Fruit fly (Drosophila melanogaster): Measurements from ENCODE around the gene msd5.
A peak's percentile ranks its signal among the peaks of the same experiment; 100 is the strongest.

msd5 gene

DNA sequence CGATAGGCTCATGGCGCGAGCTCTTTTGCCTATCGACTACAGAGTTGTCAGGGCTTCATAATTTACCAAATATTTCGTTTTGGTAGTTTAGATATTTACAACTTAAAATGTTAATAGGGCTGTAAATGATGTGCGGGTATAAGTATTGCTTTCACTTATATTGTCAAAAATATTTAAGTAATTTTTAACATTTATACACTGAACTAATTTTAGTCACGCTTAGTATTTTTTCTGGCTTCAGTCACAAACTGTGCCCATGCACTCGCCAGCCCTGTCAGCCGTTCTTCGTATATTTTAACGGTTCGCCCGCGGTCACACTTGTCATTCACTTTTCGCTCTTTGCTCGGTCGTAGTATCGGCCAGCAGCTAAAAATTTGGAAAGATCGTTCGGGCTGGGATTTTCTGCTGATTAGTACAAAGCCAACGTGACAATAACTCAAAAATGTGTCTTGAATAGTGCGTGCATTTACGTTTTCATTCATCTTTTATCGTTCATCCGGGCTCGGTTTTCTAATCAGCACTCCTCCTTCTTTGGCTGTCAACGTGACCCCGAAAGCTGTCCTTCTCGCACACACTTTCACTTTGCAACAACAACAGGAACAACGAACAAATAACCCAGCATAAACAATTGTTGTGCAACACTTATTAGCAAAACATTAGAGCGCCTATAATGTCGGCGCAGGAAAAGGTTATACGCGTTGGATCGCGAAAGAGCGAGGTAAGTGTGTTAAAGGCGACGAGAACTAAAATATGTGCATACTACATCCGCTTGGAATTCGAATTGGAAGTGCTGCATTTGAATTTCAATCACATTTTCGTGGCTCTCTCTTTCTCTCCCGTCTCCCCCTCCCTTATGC lies 1.9 kb upstream of the msd5 start, which contains the start of the genes Hmbs and CG2211 (continued):
- TF ChIP-seq ro (GFP tag; IDR thresholded peaks at IDR 0.05) (no peak), CHES-1-like (GFP tag; optimal IDR thresholded peaks at IDR 0.05) (peak; percentile 86), Oli (tag; optimal IDR thresholded peaks at IDR 0.05) (peak; percentile 73), Ravus (GFP tag; IDR thresholded peaks at IDR 0.05) (peak; percentile 36; the same call in 1 of the 2 replicates), B-H2 (GFP tag; optimal IDR thresholded peaks at IDR 0.05) (peak; percentile 90), sr (GFP tag; IDR thresholded peaks at IDR 0.05) (peak; percentile 35; the same call in 1 of the 3 replicates), Stat92E (GFP tag; optimal IDR thresholded peaks at IDR 0.05) (peak in 1 of 3 experiments; percentile 60), Dip3 (GFP tag; optimal IDR thresholded peaks at IDR 0.05) (peak; percentile 86), CG43689 (GFP tag; IDR thresholded peaks at IDR 0.05) (no peak), org-1 (GFP tag; optimal IDR thresholded peaks at IDR 0.05) (no peak), Fer2 (tag; optimal IDR thresholded peaks at IDR 0.05) (peak; percentile 82), dmrt11E (tag; optimal IDR thresholded peaks at IDR 0.05) (peak; percentile 83), fd3F (GFP tag; optimal IDR thresholded peaks at IDR 0.05) (peak; percentile 69), Xbp1 (GFP tag; optimal IDR thresholded peaks at IDR 0.05) (peak; percentile 91), eve (GFP tag; optimal IDR thresholded peaks at IDR 0.05) (no peak), schlank (tag; optimal IDR thresholded peaks at IDR 0.05) (peak; percentile 33), tll (GFP tag; optimal IDR thresholded peaks at IDR 0.05) (peak in 1 of 2 experiments; percentile 55), CG14050 (GFP tag; IDR thresholded peaks at IDR 0.05) (peak; percentile 72), YL-1 (GFP tag; optimal IDR thresholded peaks at IDR 0.05) (peak; percentile 57), CG1603 (tag; optimal IDR thresholded peaks at IDR 0.05) (peak; percentile 82), slou (GFP tag; optimal IDR thresholded peaks at IDR 0.05) (peak; percentile 60), Dek (tag; optimal IDR thresholded peaks at IDR 0.05) (peak; percentile 78), CG13296 (GFP tag; optimal IDR thresholded peaks at IDR 0.05) (peak; percentile 88), CG31441 (GFP tag; IDR thresholded peaks at IDR 0.05) (peak; percentile 92), CG14860 (GFP tag; IDR thresholded peaks at IDR 0.05; ENCODE audit: partially characterized antibody) (no peak), CG15073 (GFP tag; optimal IDR thresholded peaks at IDR 0.05) (no peak), CG3838 (GFP tag; optimal IDR thresholded peaks at IDR 0.05) (peak; percentile 78), gt (GFP tag; IDR thresholded peaks at IDR 0.05) (no peak), CG8281 (tag; optimal IDR thresholded peaks at IDR 0.05) (peak; percentile 48), Hr51 (GFP tag; optimal IDR thresholded peaks at IDR 0.05) (peak; percentile 85 to 89), Fer1 (GFP tag; optimal IDR thresholded peaks at IDR 0.05) (peak; percentile 88), run (tag; optimal IDR thresholded peaks at IDR 0.05) (peak; percentile 57), sug (tag; optimal IDR thresholded peaks at IDR 0.05) (peak; percentile 89), ase (GFP tag; IDR thresholded peaks at IDR 0.05) (peak; percentile 57; the same call in 1 of the 3 replicates), CG9797 (GFP tag; optimal IDR thresholded peaks at IDR 0.05) (peak; percentile 98), br (optimal IDR thresholded peaks at IDR 0.05) (no peak), Gug (GFP tag; IDR thresholded peaks at IDR 0.05) (peak; percentile 78; the same call in 3 of the 4 replicates), Xrp1 (GFP tag; IDR thresholded peaks at IDR 0.05) (peak; percentile 89), gro (GFP tag; optimal IDR thresholded peaks at IDR 0.05) (peak; percentile 89), Ets97D (GFP tag; optimal IDR thresholded peaks at IDR 0.05) (peak; percentile 92), dimm (GFP tag; IDR thresholded peaks at IDR 0.05) (0 out of 2 replicates have a peak, but pooled peaks have one; percentile 30), phol (tag; optimal IDR thresholded peaks at IDR 0.05) (peak; percentile 95), pho (GFP tag; optimal IDR thresholded peaks at IDR 0.05) (peak; percentile 89), Poxn (GFP tag; IDR thresholded peaks at IDR 0.05) (peak; percentile 18; the same call in 1 of the 2 replicates), CG34224 (GFP tag; IDR thresholded peaks at IDR 0.05; ENCODE audit: partially characterized antibody) (no peak), sens (GFP tag) (peak; percentile 98), CG6175 (GFP tag; IDR thresholded peaks at IDR 0.05) (peak; percentile 67; the same call in 2 of the 3 replicates), H15 (GFP tag; IDR thresholded peaks at IDR 0.05) (peak; percentile 78), jumu (GFP tag; optimal IDR thresholded peaks at IDR 0.05) (peak; percentile 84)

Measured in whole organism, embryonic.